Worm (Caenorhabditis elegans): Measurements from ENCODE around the gene spe-49.

The spe-49 gene

DNA sequence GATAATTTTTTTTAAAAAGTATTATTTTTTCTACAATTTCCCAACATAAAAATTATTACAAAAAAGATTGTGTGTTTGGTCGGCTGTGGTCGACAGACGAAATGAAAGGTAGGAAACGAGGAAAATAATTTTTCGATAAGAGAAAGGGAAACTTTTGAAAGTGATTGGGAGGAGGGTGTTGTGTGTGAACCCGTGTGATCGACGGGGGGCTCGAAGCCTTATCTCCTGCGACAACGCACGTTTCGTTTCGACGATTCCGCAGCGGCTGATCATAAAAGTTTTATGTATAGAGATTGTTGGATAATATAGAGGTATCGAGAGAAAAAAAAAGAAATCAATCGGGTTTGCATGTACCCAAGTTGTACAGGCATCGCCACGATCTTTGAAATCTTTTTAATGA, 37.9 kb upstream of the spe-49 start (continued):
- TF ChIP-seq sea-2 (GFP tag; IDR thresholded peaks at IDR 0.05) (no peak), hlh-26 (GFP tag; conservative IDR thresholded peaks at IDR 0.05) (no peak), ztf-18 (tag; optimal IDR thresholded peaks at IDR 0.05) (no peak), unc-130 (GFP tag; optimal IDR thresholded peaks at IDR 0.05) (no peak), lsl-1 (GFP tag; optimal IDR thresholded peaks at IDR 0.05) (no peak), C17E4.6 (GFP tag; IDR thresholded peaks at IDR 0.05) (no peak), lin-35 (GFP tag; optimal IDR thresholded peaks at IDR 0.05) (no peak), hsf-1 (GFP tag; IDR thresholded peaks at IDR 0.05) (no peak), madf-3 (GFP tag; IDR thresholded peaks at IDR 0.05) (no peak), F23B12.7 (tag; optimal IDR thresholded peaks at IDR 0.05; ENCODE audit: insufficient read depth) (no peak), B0336.3 (GFP tag; IDR thresholded peaks at IDR 0.05) (no peak), chd-7 (tag; optimal IDR thresholded peaks at IDR 0.05) (peak; percentile 4), lag-1 (GFP tag; IDR thresholded peaks at IDR 0.05) (no peak), akir-1 (GFP tag; optimal IDR thresholded peaks at IDR 0.05) (no peak), B0035.1 (tag; optimal IDR thresholded peaks at IDR 0.05) (no peak), ets-4 (GFP tag; optimal IDR thresholded peaks at IDR 0.05) (no peak), let-526 (GFP tag; IDR thresholded peaks at IDR 0.05) (no peak), dpff-1 (tag; optimal IDR thresholded peaks at IDR 0.05) (no peak), madf-8 (GFP tag; conservative IDR thresholded peaks at IDR 0.05) (no peak), bed-1 (GFP tag; IDR thresholded peaks at IDR 0.05) (no peak), K12H6.12 (tag; optimal IDR thresholded peaks at IDR 0.05) (no peak), fkh-3 (tag; optimal IDR thresholded peaks at IDR 0.05) (no peak), D2030.7 (GFP tag; IDR thresholded peaks at IDR 0.05) (no peak), ceh-40 (GFP tag; IDR thresholded peaks at IDR 0.05) (no peak), F37B4.10 (GFP tag; IDR thresholded peaks at IDR 0.05) (no peak), rpc-1 (optimal IDR thresholded peaks at IDR 0.05) (no peak), rpc-1 (tag; optimal IDR thresholded peaks at IDR 0.05) (no peak), tbx-9 (tag; optimal IDR thresholded peaks at IDR 0.05; ENCODE audit: borderline replicate concordance) (no peak), F57C9.4 (tag; optimal IDR thresholded peaks at IDR 0.05) (no peak), Y79H2A.3 (GFP tag; conservative IDR thresholded peaks at IDR 0.05) (no peak), tbp1 (GFP tag; optimal IDR thresholded peaks at IDR 0.05) (peak; percentile 7), mel-28 (tag; optimal IDR thresholded peaks at IDR 0.05; ENCODE audit: borderline replicate concordance) (no peak), B0261.1 (tag; optimal IDR thresholded peaks at IDR 0.05) (no peak), B0019.2 (GFP tag; conservative IDR thresholded peaks at IDR 0.05) (no peak), mxl-1 (tag; optimal IDR thresholded peaks at IDR 0.05) (no peak), pbrm-1 (GFP tag; IDR thresholded peaks at IDR 0.05) (no peak), dpl-1 (GFP tag; optimal IDR thresholded peaks at IDR 0.05) (no peak), egl-18 (GFP tag; IDR thresholded peaks at IDR 0.05) (no peak), gei-17 (GFP tag; optimal IDR thresholded peaks at IDR 0.05) (no peak), ztf-3 (GFP tag; optimal IDR thresholded peaks at IDR 0.05) (no peak), ceh-91 (GFP tag; IDR thresholded peaks at IDR 0.05) (no peak), C06A6.2 (GFP tag; conservative IDR thresholded peaks at IDR 0.05) (no peak), hmg-1.2 (GFP tag; IDR thresholded peaks at IDR 0.05) (0 out of 2 replicates have a peak, but pooled peaks have one; percentile 7), rcor-1 (GFP tag; IDR thresholded peaks at IDR 0.05) (no peak), egl-44 (GFP tag; IDR thresholded peaks at IDR 0.05) (no peak), Y67H2A.10 (GFP tag; conservative IDR thresholded peaks at IDR 0.05) (no peak), pha-4 (tag; optimal IDR thresholded peaks at IDR 0.05) (no peak), nfya-1 (tag; optimal IDR thresholded peaks at IDR 0.05; ENCODE audit: borderline replicate concordance, insufficient read depth) (no peak), sdz-38 (tag; optimal IDR thresholded peaks at IDR 0.05) (no peak), hmg-20 (GFP tag; IDR thresholded peaks at IDR 0.05) (no peak)

Measured in whole organism, young adult.